Worm (Caenorhabditis elegans) whole organism, L1 larva: ENCODE measurements around the gene str-165.

ENCODE experiments used
- C04F5.9 ChIP-seq: sonication (generic microtip); optimal IDR thresholded peaks from 2 replicates; lab custom pipeline; 2016; ENCODE audit warnings: missing genetic modification characterization, missing compliant biosample characterization
- C16A3.4 ChIP-seq: fragments of 150-350 bp; optimal IDR thresholded peaks from 2 replicates; lab custom pipeline; 2014; ENCODE audit warnings: missing biosample characterization, missing genetic modification characterization
- C34B4.2 ChIP-seq: sonication (generic microtip); optimal IDR thresholded peaks from 2 replicates; lab custom pipeline; 2017; ENCODE audit warnings: mild to moderate bottlenecking, missing genetic modification characterization, missing compliant biosample characterization
- F16B12.6 ChIP-seq: fragments of 150-350 bp; optimal IDR thresholded peaks from 2 replicates; lab custom pipeline; 2014; ENCODE audit warnings: missing biosample characterization, missing genetic modification characterization
- Y116A8C.19 ChIP-seq: sonication (generic microtip); optimal IDR thresholded peaks from 2 replicates; lab custom pipeline; 2016; ENCODE audit warnings: missing compliant biosample characterization, missing genetic modification characterization, borderline replicate concordance
- aha-1 ChIP-seq: fragments of 150-350 bp; optimal IDR thresholded peaks from 2 replicates; lab custom pipeline; 2014; ENCODE audit warnings: missing biosample characterization, missing genetic modification characterization
- alr-1 ChIP-seq: fragments of 200-800 bp; sonication (Bioruptor generic); optimal IDR thresholded peaks from 2 replicates; lab custom pipeline; 2018; ENCODE audit warnings: borderline replicate concordance, mild to moderate bottlenecking, missing genetic modification characterization, missing compliant biosample characterization
- ama-1 ChIP-seq: fragments of 150-350 bp; optimal IDR thresholded peaks from 2 replicates; lab custom pipeline; 2014
- ceh-90 ChIP-seq: sonication (generic microtip); optimal IDR thresholded peaks from 2 replicates; lab custom pipeline; 2016; ENCODE audit warnings: missing genetic modification characterization, missing compliant biosample characterization
- ces-1 ChIP-seq: fragments of 150-350 bp; optimal IDR thresholded peaks from 2 replicates; lab custom pipeline; 2014; ENCODE audit warnings: missing biosample characterization, missing genetic modification reagents, missing genetic modification characterization
- dsc-1 ChIP-seq: sonication (generic microtip); optimal IDR thresholded peaks from 2 replicates; lab custom pipeline; 2016; ENCODE audit warnings: mild to moderate bottlenecking, missing genetic modification characterization, missing compliant biosample characterization
- efl-1 ChIP-seq, 4 experiments: fragments of 150-350 bp; optimal IDR thresholded peaks in 3 of 4; peaks in 1 of 4; 1 replicate in 1 of 4; 2 replicates in 3 of 4; lab custom pipeline; 2014; ENCODE audit warnings: missing biosample characterization in 2 of 4, missing genetic modification characterization in 2 of 4, missing genetic modification reagents in 2 of 4
- egl-13 ChIP-seq: sonication (generic microtip); optimal IDR thresholded peaks from 2 replicates; lab custom pipeline; 2016; ENCODE audit warnings: missing genotype, missing genetic modification reagents, missing genetic modification characterization, missing compliant biosample characterization
- egl-27 ChIP-seq, 2 experiments: fragments of 150-350 bp in 1 of 2; sonication (generic microtip); optimal IDR thresholded peaks; 3 replicates each; lab custom pipeline; 2017 to 2018; ENCODE audit warnings: missing biosample characterization in 2 of 2, missing genetic modification characterization in 2 of 2, missing genetic modification reagents in 2 of 2
- elt-2 ChIP-seq: sonication (generic microtip); optimal IDR thresholded peaks from 2 replicates; lab custom pipeline; 2016; ENCODE audit warnings: missing genetic modification characterization, mild to moderate bottlenecking, inconsistent platforms, missing compliant biosample characterization, missing genetic modification reagents
- elt-3 ChIP-seq, 6 experiments: fragments of 150-350 bp in 1 of 6; sonication (generic microtip); optimal IDR thresholded peaks; 2 replicates each; lab custom pipeline; 2017 to 2018; ENCODE audit warnings: missing biosample characterization in 6 of 6, missing genetic modification characterization in 6 of 6, inconsistent platforms in 1 of 6
- ets-5 ChIP-seq: fragments of 200-800 bp; sonication (Bioruptor generic); IDR thresholded peaks from 2 replicates; pipeline ENCODE4 v1.3.6; 2022; ENCODE audit warnings: missing genetic modification characterization, missing compliant biosample characterization
- fkh-10 ChIP-seq: sonication (generic microtip); optimal IDR thresholded peaks from 2 replicates; lab custom pipeline; 2017; ENCODE audit warnings: missing biosample characterization, missing genetic modification reagents, missing genetic modification characterization
- grh-1 ChIP-seq: fragments of 200-800 bp; sonication (Bioruptor generic); IDR thresholded peaks from 2 replicates; pipeline ENCODE4 v1.3.6; 2022; ENCODE audit warnings: missing genetic modification reagents, missing genetic modification characterization, missing compliant biosample characterization
- hlh-17 ChIP-seq: fragments of 200-800 bp; sonication (Bioruptor generic); optimal IDR thresholded peaks from 2 replicates; lab custom pipeline; 2018; ENCODE audit warnings: missing genetic modification characterization, mild to moderate bottlenecking, missing compliant biosample characterization, moderate library complexity, borderline replicate concordance
- hlh-4 ChIP-seq: sonication (generic microtip); optimal IDR thresholded peaks from 2 replicates; lab custom pipeline; 2016; ENCODE audit warnings: mild to moderate bottlenecking, missing genetic modification characterization, missing compliant biosample characterization
- hpl-2 ChIP-seq: fragments of 150-350 bp; optimal IDR thresholded peaks from 2 replicates; lab custom pipeline; 2014; ENCODE audit warnings: missing biosample characterization, missing genetic modification reagents, missing genetic modification characterization
- irx-1 ChIP-seq: sonication (generic microtip); optimal IDR thresholded peaks from 2 replicates; lab custom pipeline; 2016; ENCODE audit warnings: missing genetic modification characterization, missing compliant biosample characterization
- isw-1 ChIP-seq: fragments of 200-800 bp; sonication (Bioruptor generic); IDR thresholded peaks from 2 replicates; pipeline ENCODE4 v1.3.6; 2022; ENCODE audit warnings: missing genetic modification characterization, missing compliant biosample characterization
- jun-1 ChIP-seq: fragments of 150-350 bp; optimal IDR thresholded peaks from 2 replicates; lab custom pipeline; 2014; ENCODE audit warnings: missing biosample characterization, missing genetic modification reagents, missing genetic modification characterization
- lin-14 ChIP-seq: fragments of 200-800 bp; sonication (Bioruptor generic); optimal IDR thresholded peaks from 2 replicates; lab custom pipeline; 2018; ENCODE audit warnings: mild to moderate bottlenecking, missing genetic modification characterization, moderate library complexity, missing compliant biosample characterization
- lin-15B ChIP-seq: fragments of 150-350 bp; sonication (generic microtip); optimal IDR thresholded peaks from 3 replicates; lab custom pipeline; 2014; ENCODE audit warnings: missing biosample characterization, missing genetic modification characterization
- lin-35 ChIP-seq, 2 experiments: fragments of 150-350 bp; optimal IDR thresholded peaks; 2 replicates each; lab custom pipeline; 2014; ENCODE audit warnings: missing biosample characterization in 2 of 2, missing genetic modification characterization in 2 of 2, missing genetic modification reagents in 2 of 2
- lir-3 ChIP-seq: sonication (generic microtip); optimal IDR thresholded peaks from 2 replicates; lab custom pipeline; 2016; ENCODE audit warnings: mild to moderate bottlenecking, missing genetic modification characterization, moderate library complexity, missing compliant biosample characterization; ENCODE audit not compliant: poor library complexity
- lsy-2 ChIP-seq, 2 experiments: fragments of 150-350 bp; optimal IDR thresholded peaks; 2 replicates each; lab custom pipeline; 2014; ENCODE audit warnings: missing biosample characterization in 2 of 2, missing genetic modification characterization in 2 of 2
- mdl-1 ChIP-seq, 2 experiments: fragments of 150-350 bp; optimal IDR thresholded peaks; 2 replicates each; lab custom pipeline; 2014 to 2017; ENCODE audit warnings: missing biosample characterization in 2 of 2, missing genetic modification characterization in 2 of 2, inconsistent platforms in 1 of 2
- mef-2 ChIP-seq: fragments of 150-350 bp; optimal IDR thresholded peaks from 2 replicates; lab custom pipeline; 2014; ENCODE audit warnings: missing biosample characterization, missing genetic modification characterization
- mep-1 ChIP-seq: fragments of 150-350 bp; optimal IDR thresholded peaks from 2 replicates; lab custom pipeline; 2014; ENCODE audit warnings: missing biosample characterization, missing genetic modification characterization
- nhr-11 ChIP-seq: fragments of 150-350 bp; optimal IDR thresholded peaks from 2 replicates; lab custom pipeline; 2014; ENCODE audit warnings: missing biosample characterization, missing genetic modification characterization
- nhr-12 ChIP-seq: sonication (generic microtip); optimal IDR thresholded peaks from 2 replicates; lab custom pipeline; 2017; ENCODE audit warnings: missing biosample characterization, missing genetic modification characterization
- nhr-19 ChIP-seq: fragments of 200-800 bp; sonication (Bioruptor generic); conservative IDR thresholded peaks from 2 replicates; pipeline ENCODE4 v1.3.6; 2022; ENCODE audit warnings: missing genetic modification characterization, missing compliant biosample characterization
- nhr-237 ChIP-seq: fragments of 150-350 bp; optimal IDR thresholded peaks from 2 replicates; lab custom pipeline; 2014; ENCODE audit warnings: missing biosample characterization, missing genetic modification characterization
- nhr-47 ChIP-seq: sonication (generic microtip); optimal IDR thresholded peaks from 2 replicates; lab custom pipeline; 2016; ENCODE audit warnings: mild to moderate bottlenecking, missing genetic modification characterization, moderate library complexity, missing compliant biosample characterization
- nhr-76 ChIP-seq: sonication (generic microtip); optimal IDR thresholded peaks from 2 replicates; lab custom pipeline; 2017; ENCODE audit warnings: missing biosample characterization, missing genetic modification characterization
- nhr-77 ChIP-seq: fragments of 150-350 bp; optimal IDR thresholded peaks from 2 replicates; lab custom pipeline; 2014; ENCODE audit warnings: missing biosample characterization, missing genetic modification characterization
- nhr-85 ChIP-seq: sonication (generic microtip); peaks from one replicate; lab custom pipeline; 2016; ENCODE audit warnings: missing genetic modification characterization, inconsistent platforms, missing compliant biosample characterization
- pag-3 ChIP-seq: sonication (generic microtip); optimal IDR thresholded peaks from 2 replicates; lab custom pipeline; 2017; ENCODE audit warnings: missing genetic modification characterization, mild to moderate bottlenecking, missing compliant biosample characterization, antibody characterized with exemption, borderline replicate concordance; ENCODE audit not compliant: insufficient read depth
- rnt-1 ChIP-seq: sonication (generic microtip); optimal IDR thresholded peaks from 2 replicates; lab custom pipeline; 2016; ENCODE audit warnings: mild to moderate bottlenecking, missing genetic modification characterization, moderate library complexity, missing compliant biosample characterization
- skn-1 ChIP-seq: fragments of 150-350 bp; optimal IDR thresholded peaks from 2 replicates; lab custom pipeline; 2014; ENCODE audit warnings: missing biosample characterization, missing genetic modification characterization
- snu-23 ChIP-seq: sonication (generic microtip); optimal IDR thresholded peaks from 2 replicates; lab custom pipeline; 2016; ENCODE audit warnings: missing genetic modification characterization, missing compliant biosample characterization
- sptf-1 ChIP-seq: fragments of 150-350 bp; optimal IDR thresholded peaks from 2 replicates; lab custom pipeline; 2014; ENCODE audit warnings: missing biosample characterization, missing genetic modification characterization
- swsn-7 ChIP-seq: sonication (generic microtip); optimal IDR thresholded peaks from 2 replicates; lab custom pipeline; 2016; ENCODE audit warnings: missing genetic modification characterization, missing compliant biosample characterization
- tbx-2 ChIP-seq: sonication (generic microtip); optimal IDR thresholded peaks from 2 replicates; lab custom pipeline; 2016; ENCODE audit warnings: missing genetic modification characterization, missing compliant biosample characterization
- tlp-1 ChIP-seq: fragments of 150-350 bp; optimal IDR thresholded peaks from 2 replicates; lab custom pipeline; 2014; ENCODE audit warnings: missing biosample characterization, missing genetic modification characterization
- unc-30 ChIP-seq: sonication (generic microtip); optimal IDR thresholded peaks from 2 replicates; lab custom pipeline; 2017; ENCODE audit warnings: missing biosample characterization, missing genetic modification characterization
- unc-98 ChIP-seq: fragments of 200-800 bp; sonication (Bioruptor generic); IDR thresholded peaks from 2 replicates; pipeline ENCODE4 v1.3.6; 2022; ENCODE audit warnings: missing genetic modification characterization, missing compliant biosample characterization
- vab-15 ChIP-seq: sonication (generic microtip); optimal IDR thresholded peaks from 2 replicates; lab custom pipeline; 2017; ENCODE audit warnings: missing genotype, mild to moderate bottlenecking, missing genetic modification characterization, missing compliant biosample characterization

The str-165 gene

DNA sequence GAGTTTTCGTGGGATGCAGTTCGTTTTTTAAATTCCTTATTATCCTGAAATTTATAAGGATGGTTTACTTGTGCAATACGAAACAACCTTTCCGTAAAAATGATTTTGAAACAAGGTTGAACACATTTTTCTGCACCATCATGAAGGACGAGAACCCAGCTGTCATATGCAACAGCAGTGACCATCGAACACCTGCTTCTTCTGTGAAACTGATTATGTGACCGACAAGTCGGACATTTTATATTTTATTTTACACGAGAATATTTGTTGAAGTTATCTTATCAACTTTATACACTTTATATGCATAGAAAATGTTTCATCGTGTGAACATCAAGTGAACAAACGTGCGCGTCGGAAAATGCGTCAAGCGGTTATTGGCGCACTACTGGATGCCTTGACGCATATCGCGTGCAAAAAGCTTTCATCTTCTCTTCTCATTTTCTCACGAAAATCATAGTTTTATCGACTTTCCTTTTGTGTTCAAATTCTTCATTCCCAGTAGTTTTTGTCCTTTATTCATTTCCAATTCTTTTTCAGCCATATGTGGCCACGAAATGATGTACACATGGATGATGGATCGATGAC is 12.0 kb upstream of the str-165 start, which contains the start of gene sel-10:
Gene sel-10, plus strand, starts transcription at position 538 of the 585 bp plus-strand sequence.
- TF ChIP-seq mep-1 (tag; lab: Kevin White, UChicago) (peak; percentile 95), rnt-1 (tag; lab: Kevin White, UChicago) (peak; percentile 90), irx-1 (peak; percentile 64), skn-1 (peak; percentile 51), jun-1 (tag; lab: Kevin White, UChicago) (peak; percentile 50), lin-14 (peak; percentile 88), dsc-1 (peak; percentile 80), vab-15 (tag; lab: Kevin White, UChicago) (no peak), isw-1 (GFP tag; lab: Robert Waterston, UW) (peak; percentile 68), lin-35 (GFP tag; optimal IDR thresholded peaks at IDR 0.05; lab: Kevin White, UChicago) (peak; percentile 78 to 84), elt-3 (tag; optimal IDR thresholded peaks at IDR 0.05; lab: Kevin White, UChicago) (peak in 1 of 6 experiments; percentile 75), aha-1 (tag; lab: Kevin White, UChicago) (peak; percentile 12), swsn-7 (tag; lab: Kevin White, UChicago) (peak; percentile 85), C34B4.2 (tag; lab: Kevin White, UChicago) (no peak), nhr-237 (tag; lab: Kevin White, UChicago) (no peak), lin-15B (tag; lab: Kevin White, UChicago) (peak; percentile 63), unc-98 (GFP tag; lab: Robert Waterston, UW) (no peak), lir-3 (peak; percentile 57), efl-1 (optimal IDR thresholded peaks at IDR 0.05; lab: Kevin White, UChicago) (peak; percentile 75 to 81), efl-1 (GFP tag; optimal IDR thresholded peaks at IDR 0.05 in 1 of 2; lab: Kevin White, UChicago) (peak; percentile 71 to 98), nhr-76 (tag; lab: Kevin White, UChicago) (no peak), hpl-2 (no peak), tbx-2 (peak; percentile 77), egl-13 (tag; lab: Kevin White, UChicago) (peak; percentile 9), ets-5 (GFP tag; lab: Robert Waterston, UW) (no peak), mdl-1 (tag; optimal IDR thresholded peaks at IDR 0.05; lab: Kevin White, UChicago) (peak in 1 of 2 experiments; percentile 73), C04F5.9 (no peak), sptf-1 (tag; lab: Kevin White, UChicago) (no peak), egl-27 (tag; optimal IDR thresholded peaks at IDR 0.05; lab: Kevin White, UChicago) (no peak), ceh-90 (tag; lab: Kevin White, UChicago) (peak; percentile 49), hlh-4 (tag; lab: Kevin White, UChicago) (no peak), F16B12.6 (tag; lab: Kevin White, UChicago) (peak; percentile 2), nhr-11 (tag; lab: Kevin White, UChicago) (peak; percentile 9), fkh-10 (GFP tag; lab: Kevin White, UChicago) (no peak), grh-1 (GFP tag; lab: Robert Waterston, UW) (peak; percentile 15; the same call in 1 of the 2 replicates), snu-23 (GFP tag; lab: Kevin White, UChicago) (peak; percentile 81), alr-1 (no peak), elt-2 (tag; lab: Kevin White, UChicago) (peak; percentile 43), unc-30 (tag; lab: Kevin White, UChicago) (no peak), C16A3.4 (tag; lab: Kevin White, UChicago) (peak; percentile 78), Y116A8C.19 (tag; lab: Kevin White, UChicago) (no peak), nhr-19 (GFP tag; lab: Robert Waterston, UW) (peak; percentile 82), ces-1 (no peak), nhr-85 (tag; lab: Kevin White, UChicago) (peak; percentile 90), hlh-17 (no peak), mef-2 (no peak), nhr-77 (tag; lab: Kevin White, UChicago) (peak; percentile 55), nhr-47 (tag; lab: Kevin White, UChicago) (peak; percentile 87), pag-3 (tag; lab: Kevin White, UChicago) (no peak), tlp-1 (tag; lab: Kevin White, UChicago) (no peak), ama-1 (no peak), nhr-12 (no peak), lsy-2 (tag; optimal IDR thresholded peaks at IDR 0.05; lab: Kevin White, UChicago) (peak; percentile 85 to 88)
